Worm (Caenorhabditis elegans) whole organism, young adult: Measurements from ENCODE around the gene C26B9.1.

Experiments
- akir-1 ChIP-seq: fragments of 200-800 bp; sonication (Bioruptor generic); optimal IDR thresholded peaks from 2 replicates; lab custom pipeline; 2018; ENCODE audit warnings: mild to moderate bottlenecking, missing genetic modification characterization, moderate library complexity, missing compliant biosample characterization
- attf-3 ChIP-seq: fragments of 200-800 bp; sonication (Bioruptor generic); conservative IDR thresholded peaks from 2 replicates; pipeline ENCODE4 v1.3.6; 2022; ENCODE audit warnings: missing genetic modification reagents, missing genetic modification characterization, missing compliant biosample characterization
- ceh-27 ChIP-seq: fragments of 200-800 bp; sonication (Bioruptor generic); optimal IDR thresholded peaks from 2 replicates; lab custom pipeline; 2018; ENCODE audit warnings: mild to moderate bottlenecking, missing genetic modification characterization, moderate library complexity, missing compliant biosample characterization
- ceh-79 ChIP-seq: sonication (generic microtip); optimal IDR thresholded peaks from 2 replicates; lab custom pipeline; 2017; ENCODE audit warnings: mild to moderate bottlenecking, missing genetic modification characterization, missing compliant biosample characterization
- madf-10 ChIP-seq: sonication (generic microtip); optimal IDR thresholded peaks from 2 replicates; lab custom pipeline; 2016; ENCODE audit warnings: mild to moderate bottlenecking, missing genetic modification characterization, missing compliant biosample characterization
- nfya-1 ChIP-seq: sonication (generic microtip); optimal IDR thresholded peaks from 2 replicates; lab custom pipeline; 2017; ENCODE audit warnings: antibody characterized with exemption, missing compliant biosample characterization, missing genetic modification characterization, borderline replicate concordance; ENCODE audit not compliant: insufficient read depth
- nhr-120 ChIP-seq: fragments of 200-800 bp; sonication (Bioruptor generic); IDR thresholded peaks from 2 replicates; pipeline ENCODE4 v1.3.6; 2022; ENCODE audit warnings: missing genetic modification characterization, missing compliant biosample characterization
- pha-4 ChIP-seq: fragments of 150-350 bp; sonication (generic microtip); optimal IDR thresholded peaks from 2 replicates; lab custom pipeline; 2014; ENCODE audit warnings: missing biosample characterization, missing genetic modification reagents, missing genetic modification characterization
- snpc-3.4 ChIP-seq: sonication (generic microtip); optimal IDR thresholded peaks from 2 replicates; lab custom pipeline; 2017; ENCODE audit warnings: missing genetic modification characterization, mild to moderate bottlenecking, missing compliant biosample characterization, antibody characterized with exemption, moderate library complexity, missing genotype, missing genetic modification reagents
- snpc-4 ChIP-seq, 5 experiments: fragments of 150-350 bp in 1 of 5; sonication (generic microtip) in 4 of 5; optimal IDR thresholded peaks; 2 replicates each; lab custom pipeline; 2014 to 2018; ENCODE audit warnings: missing genetic modification characterization in 5 of 5, missing biosample characterization in 3 of 5, antibody characterized with exemption in 2 of 5, mild to moderate bottlenecking in 2 of 5, missing compliant biosample characterization in 2 of 5, missing genotype in 2 of 5, moderate library complexity in 2 of 5, missing genetic modification reagents in 1 of 5

ce11 chrX:5319214-5319838, 25.1 kb upstream of the C26B9.1 start:
- TF ChIP-seq nhr-120 (GFP tag; lab: Robert Waterston, UW) (0 out of 2 replicates have a peak, but pooled peaks have one; percentile 36), snpc-4 (GFP tag; optimal IDR thresholded peaks at IDR 0.05; lab: Kevin White, UChicago) (peak; percentile 80), snpc-4 (tag; optimal IDR thresholded peaks at IDR 0.05; lab: Kevin White, UChicago) (peak in 3 of 4 experiments; percentile 11 to 85 (median 77)), nfya-1 (tag; lab: Kevin White, UChicago) (no peak), akir-1 (GFP tag; lab: Kevin White, UChicago) (no peak), pha-4 (tag; lab: Kevin White, UChicago) (no peak), madf-10 (peak; percentile 56), snpc-3.4 (tag; lab: Kevin White, UChicago) (peak; percentile 86), attf-3 (GFP tag; lab: Robert Waterston, UW) (no peak), ceh-79 (tag; lab: Kevin White, UChicago) (no peak), ceh-27 (GFP tag; lab: Kevin White, UChicago) (peak; percentile 54)
